Worm (Caenorhabditis elegans): Measurements from ENCODE around the gene sms-5.

DNA sequence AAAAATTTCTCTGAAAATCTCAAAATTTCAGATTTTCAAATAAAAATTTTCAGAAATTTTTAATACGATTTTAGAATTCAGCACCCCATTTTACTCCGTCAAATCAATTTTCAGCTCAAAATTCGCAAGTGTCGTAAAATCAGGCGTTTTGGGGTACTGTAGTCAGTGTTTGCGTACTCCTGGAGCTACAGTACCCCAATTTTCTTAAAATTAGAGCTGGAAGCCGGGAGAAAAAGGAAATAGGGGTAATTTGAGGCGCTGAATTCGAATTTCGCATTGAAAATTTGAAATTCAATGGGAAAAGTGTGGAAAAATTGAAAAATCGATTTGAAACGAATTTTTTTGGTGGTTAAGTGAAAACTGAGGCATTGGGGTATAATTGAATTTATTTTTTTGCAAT lies 33.9 kb upstream of the sms-5 start:
- TF ChIP-seq ama-1 (optimal IDR thresholded peaks at IDR 0.05) (no peak), hmg-4 (GFP tag; optimal IDR thresholded peaks at IDR 0.05) (no peak), ceh-36 (tag; optimal IDR thresholded peaks at IDR 0.05) (no peak), B0310.2 (tag; optimal IDR thresholded peaks at IDR 0.05) (no peak), hnd-1 (tag; optimal IDR thresholded peaks at IDR 0.05) (no peak), sea-1 (GFP tag; conservative IDR thresholded peaks at IDR 0.05) (no peak), flt-1 (GFP tag; IDR thresholded peaks at IDR 0.05) (no peak)
